Fruit fly (Drosophila melanogaster) whole organism, embryonic: ENCODE measurements around the gene CG15337.
A peak's percentile ranks its signal among the peaks of the same experiment; 100 is the strongest.

Source experiments
- BEAF-32 ChIP-seq: fragments of 200-800 bp; sonication (Bioruptor generic); optimal IDR thresholded peaks from 3 replicates; lab custom pipeline; 2017; ENCODE audit warnings: missing biosample characterization, missing genetic modification characterization, mild to moderate bottlenecking, moderate library complexity, missing genetic modification reagents
- CG10209 ChIP-seq: fragments of 200-800 bp; sonication (Bioruptor generic); optimal IDR thresholded peaks from 3 replicates; lab custom pipeline; 2017; ENCODE audit warnings: missing biosample characterization, mild to moderate bottlenecking, missing genetic modification characterization, missing genetic modification reagents
- CG10543 ChIP-seq: fragments of 200-800 bp; sonication (Bioruptor generic); optimal IDR thresholded peaks from 3 replicates; lab custom pipeline; 2017; ENCODE audit warnings: missing biosample characterization, mild to moderate bottlenecking, missing genetic modification characterization, moderate library complexity
- CG10979 ChIP-seq: fragments of 200-800 bp; sonication (Bioruptor generic); optimal IDR thresholded peaks from 2 replicates; lab custom pipeline; 2018; ENCODE audit warnings: missing biosample characterization, mild to moderate bottlenecking, missing genetic modification characterization, moderate library complexity
- CG11723 ChIP-seq: fragments of 200-800 bp; sonication (Bioruptor generic); optimal IDR thresholded peaks from 2 replicates; lab custom pipeline; 2017; ENCODE audit warnings: missing biosample characterization, mild to moderate bottlenecking, missing genetic modification characterization
- CG12071 ChIP-seq: fragments of 200-800 bp; sonication (Bioruptor generic); optimal IDR thresholded peaks from 3 replicates; lab custom pipeline; 2018; ENCODE audit warnings: missing biosample characterization, mild to moderate bottlenecking, missing genetic modification characterization
- CG13775 ChIP-seq: fragments of 200-800 bp; sonication (Bioruptor generic); optimal IDR thresholded peaks from 3 replicates; lab custom pipeline; 2017; ENCODE audit warnings: missing biosample characterization, mild to moderate bottlenecking, missing genetic modification characterization
- CG17359 ChIP-seq: fragments of 200-800 bp; sonication (Bioruptor generic); optimal IDR thresholded peaks from 3 replicates; lab custom pipeline; 2018; ENCODE audit warnings: missing biosample characterization, mild to moderate bottlenecking, missing genetic modification characterization, moderate library complexity
- CG17361 ChIP-seq: fragments of 200-800 bp; sonication (Bioruptor generic); IDR thresholded peaks from 3 replicates; pipeline ENCODE4 v1.3.6; 2022; ENCODE audit warnings: missing biosample characterization, missing genetic modification characterization
- CG17802 ChIP-seq: fragments of 200-800 bp; sonication (Bioruptor generic); optimal IDR thresholded peaks from 2 replicates; lab custom pipeline; 2018; ENCODE audit warnings: missing biosample characterization, mild to moderate bottlenecking, missing genetic modification characterization, moderate library complexity
- CG17829 ChIP-seq: fragments of 200-800 bp; optimal IDR thresholded peaks from 2 replicates; lab custom pipeline; 2019; ENCODE audit warnings: missing biosample characterization, mild to moderate bottlenecking, missing genetic modification characterization, moderate library complexity
- CG2116 ChIP-seq: fragments of 200-800 bp; sonication (Bioruptor generic); optimal IDR thresholded peaks from 3 replicates; lab custom pipeline; 2018; ENCODE audit warnings: missing biosample characterization, mild to moderate bottlenecking, missing genetic modification characterization
- CG3838 ChIP-seq: fragments of 200-800 bp; sonication (Bioruptor generic); optimal IDR thresholded peaks from 3 replicates; lab custom pipeline; 2016; ENCODE audit warnings: missing biosample characterization, missing genetic modification characterization
- CG6689 ChIP-seq: fragments of 200-800 bp; sonication (Bioruptor generic); IDR thresholded peaks from 2 replicates; pipeline ENCODE4 v1.3.6; 2022; ENCODE audit warnings: missing biosample characterization, missing genetic modification characterization
- CG6791 ChIP-seq: fragments of 200-800 bp; sonication (Bioruptor generic); IDR thresholded peaks from 3 replicates; pipeline ENCODE4 v1.3.6; 2022; ENCODE audit warnings: missing biosample characterization, missing genetic modification characterization; ENCODE audit not compliant: partially characterized antibody
- CG8924 ChIP-seq: fragments of 200-800 bp; optimal IDR thresholded peaks from 3 replicates; lab custom pipeline; 2019; ENCODE audit warnings: missing biosample characterization, mild to moderate bottlenecking, missing genetic modification characterization, moderate library complexity
- CG9797 ChIP-seq: fragments of 200-800 bp; sonication (Bioruptor generic); optimal IDR thresholded peaks from 3 replicates; lab custom pipeline; 2018; ENCODE audit warnings: missing biosample characterization, mild to moderate bottlenecking, missing genetic modification characterization
- CG9876 ChIP-seq: fragments of 200-800 bp; sonication (Bioruptor generic); optimal IDR thresholded peaks from 2 replicates; lab custom pipeline; 2016; ENCODE audit warnings: missing biosample characterization, missing genetic modification characterization
- Deaf1 ChIP-seq: fragments of 200-800 bp; optimal IDR thresholded peaks from 3 replicates; lab custom pipeline; 2019; ENCODE audit warnings: missing biosample characterization, mild to moderate bottlenecking, missing genetic modification characterization, moderate library complexity
- Ets97D ChIP-seq: fragments of 200-800 bp; sonication (Bioruptor generic); optimal IDR thresholded peaks from 3 replicates; lab custom pipeline; 2016; ENCODE audit warnings: missing biosample characterization, missing genetic modification characterization
- MESR4 ChIP-seq: fragments of 200-800 bp; sonication (Bioruptor generic); optimal IDR thresholded peaks from 2 replicates; lab custom pipeline; 2018; ENCODE audit warnings: missing biosample characterization, mild to moderate bottlenecking, missing genetic modification characterization, moderate library complexity
- Nf-YC ChIP-seq: fragments of 200-800 bp; optimal IDR thresholded peaks from 3 replicates; lab custom pipeline; 2019; ENCODE audit warnings: missing biosample characterization, mild to moderate bottlenecking, missing genetic modification characterization, moderate library complexity
- Side ChIP-seq: fragments of 200-800 bp; sonication (Bioruptor generic); optimal IDR thresholded peaks from 2 replicates; lab custom pipeline; 2016; ENCODE audit warnings: missing biosample characterization, missing genetic modification characterization
- Sry-δ ChIP-seq: fragments of 200-800 bp; sonication (Bioruptor generic); optimal IDR thresholded peaks from 2 replicates; lab custom pipeline; 2016; ENCODE audit warnings: missing biosample characterization, missing genetic modification characterization
- YL-1 ChIP-seq: fragments of 200-800 bp; sonication (Bioruptor generic); optimal IDR thresholded peaks from 3 replicates; lab custom pipeline; 2017; ENCODE audit warnings: missing biosample characterization, mild to moderate bottlenecking, missing genetic modification characterization
- amos ChIP-seq: fragments of 200-800 bp; sonication (Bioruptor generic); IDR thresholded peaks from 2 replicates; pipeline ENCODE4 v1.3.6; 2022; ENCODE audit warnings: missing biosample characterization, missing genetic modification characterization; ENCODE audit not compliant: partially characterized antibody
- bab2 ChIP-seq: fragments of 200-800 bp; sonication (Bioruptor generic); optimal IDR thresholded peaks from 2 replicates; lab custom pipeline; 2016; ENCODE audit warnings: missing biosample characterization, missing genetic modification characterization
- bigmax ChIP-seq: fragments of 200-800 bp; sonication (Bioruptor generic); optimal IDR thresholded peaks from 2 replicates; lab custom pipeline; 2018; ENCODE audit warnings: missing biosample characterization, mild to moderate bottlenecking, missing genetic modification characterization
- caup ChIP-seq: fragments of 200-800 bp; sonication (Bioruptor generic); optimal IDR thresholded peaks from 3 replicates; lab custom pipeline; 2017; ENCODE audit warnings: missing biosample characterization, mild to moderate bottlenecking, missing genetic modification characterization, moderate library complexity; ENCODE audit not compliant: severe bottlenecking
- chif ChIP-seq, 2 experiments: fragments of 200-800 bp; sonication (Bioruptor generic); optimal IDR thresholded peaks; 3 replicates each; lab custom pipeline; 2016; ENCODE audit warnings: missing biosample characterization in 2 of 2, missing genetic modification characterization in 2 of 2
- crp ChIP-seq, 2 experiments: fragments of 200-800 bp; sonication (Bioruptor generic); optimal IDR thresholded peaks; 2 replicates in 1 of 2; 3 replicates in 1 of 2; lab custom pipeline; 2017; ENCODE audit warnings: missing biosample characterization in 2 of 2, missing genetic modification characterization in 2 of 2, mild to moderate bottlenecking in 1 of 2, moderate library complexity in 1 of 2
- dati ChIP-seq: fragments of 200-800 bp; sonication (Bioruptor generic); IDR thresholded peaks from 2 replicates; pipeline ENCODE4 v1.3.6; 2022; ENCODE audit warnings: missing biosample characterization, missing genetic modification characterization
- esg ChIP-seq: fragments of 200-800 bp; sonication (Bioruptor generic); conservative IDR thresholded peaks from 2 replicates; pipeline ENCODE4 v1.3.6; 2022; ENCODE audit warnings: missing biosample characterization, missing genetic modification characterization
- jumu ChIP-seq: fragments of 200-800 bp; sonication (Bioruptor generic); optimal IDR thresholded peaks from 3 replicates; lab custom pipeline; 2016; ENCODE audit warnings: missing biosample characterization, missing genetic modification characterization
- klu ChIP-seq: fragments of 200-800 bp; sonication (Bioruptor generic); IDR thresholded peaks from 2 replicates; pipeline ENCODE4 v1.3.6; 2022; ENCODE audit warnings: missing biosample characterization, missing genetic modification characterization
- lov ChIP-seq, 2 experiments: fragments of 200-800 bp in 1 of 2; fragments of >200 bp in 1 of 2; sonication (Bioruptor generic) in 1 of 2; IDR thresholded peaks in 1 of 2; optimal IDR thresholded peaks in 1 of 2; 2 replicates in 1 of 2; 3 replicates in 1 of 2; pipeline versions ENCODE4 v1.3.6 to Lab custom; 2017 to 2022; ENCODE audit warnings: missing biosample characterization in 1 of 2, missing genetic modification characterization in 1 of 2
- nerfin-1 ChIP-seq: fragments of 200-800 bp; sonication (Bioruptor generic); optimal IDR thresholded peaks from 3 replicates; lab custom pipeline; 2019; ENCODE audit warnings: missing biosample characterization, mild to moderate bottlenecking, missing genetic modification characterization, moderate library complexity
- nerfin-2 ChIP-seq: fragments of 200-800 bp; sonication (Bioruptor generic); IDR thresholded peaks from 2 replicates; pipeline ENCODE4 v1.3.6; 2022; ENCODE audit warnings: missing biosample characterization, missing genetic modification characterization; ENCODE audit not compliant: partially characterized antibody
- nom ChIP-seq: fragments of 200-800 bp; sonication (Bioruptor generic); optimal IDR thresholded peaks from 2 replicates; lab custom pipeline; 2017; ENCODE audit warnings: missing biosample characterization, missing genetic modification characterization, mild to moderate bottlenecking, moderate library complexity, missing genetic modification reagents
- pb ChIP-seq: fragments of 200-800 bp; sonication (Bioruptor generic); optimal IDR thresholded peaks from 3 replicates; lab custom pipeline; 2016; ENCODE audit warnings: missing biosample characterization, missing genetic modification characterization
- phol ChIP-seq: fragments of 200-800 bp; sonication (Bioruptor generic); optimal IDR thresholded peaks from 3 replicates; lab custom pipeline; 2018; ENCODE audit warnings: missing biosample characterization, mild to moderate bottlenecking, missing genetic modification characterization, moderate library complexity
- row ChIP-seq: fragments of 200-800 bp; sonication (Bioruptor generic); IDR thresholded peaks from 3 replicates; pipeline ENCODE4 v1.3.6; 2022; ENCODE audit warnings: missing biosample characterization, missing genetic modification characterization
- slou ChIP-seq: fragments of 200-800 bp; sonication (Bioruptor generic); optimal IDR thresholded peaks from 3 replicates; lab custom pipeline; 2016; ENCODE audit warnings: missing biosample characterization, missing genetic modification characterization
- ssp ChIP-seq: fragments of 200-800 bp; sonication (Bioruptor generic); IDR thresholded peaks from 2 replicates; pipeline ENCODE4 v1.3.6; 2022; ENCODE audit warnings: missing biosample characterization, missing genetic modification characterization
- tap ChIP-seq: fragments of 200-800 bp; optimal IDR thresholded peaks from 3 replicates; lab custom pipeline; 2019; ENCODE audit warnings: missing biosample characterization, mild to moderate bottlenecking, missing genetic modification characterization, moderate library complexity
- tgo ChIP-seq: fragments of 200-800 bp; sonication (Bioruptor generic); IDR thresholded peaks from 3 replicates; pipeline ENCODE4 v1.3.6; 2022; ENCODE audit warnings: missing biosample characterization, missing genetic modification characterization
- tin ChIP-seq: fragments of 200-800 bp; sonication (Bioruptor generic); optimal IDR thresholded peaks from 3 replicates; lab custom pipeline; 2016; ENCODE audit warnings: missing biosample characterization, missing genetic modification characterization
- vvl ChIP-seq: fragments of 200-800 bp; sonication (Bioruptor generic); IDR thresholded peaks from 2 replicates; pipeline ENCODE4 v1.3.6; 2022; ENCODE audit warnings: missing biosample characterization, missing genetic modification characterization

The CG15337 gene

dm6 chrX:8129204-8129997, 30.5 kb upstream of the CG15337 start, which contains the start of gene CG2116 (continued):
- TF ChIP-seq phol (peak; percentile 30), CG2116 (GFP tag; lab: Kevin White, UChicago) (peak; percentile 93), CG12071 (GFP tag; lab: Kevin White, UChicago) (no peak), esg (GFP tag; lab: Robert Waterston, UW) (no peak), lov (optimal IDR thresholded peaks at IDR 0.05; lab: Kevin White, UChicago) (no peak), lov (GFP tag; IDR thresholded peaks at IDR 0.05; lab: Robert Waterston, UW) (no peak), caup (GFP tag; lab: Kevin White, UChicago) (no peak), CG10543 (GFP tag; lab: Kevin White, UChicago) (peak; percentile 9), CG10979 (tag; lab: Kevin White, UChicago) (no peak), CG17359 (no peak), slou (no peak), amos (peak; percentile 73), nom (no peak), tap (no peak), Deaf1 (tag; lab: Kevin White, UChicago) (no peak), jumu (GFP tag; lab: Kevin White, UChicago) (no peak), Nf-YC (tag; lab: Kevin White, UChicago) (peak; percentile 20), CG11723 (no peak), MESR4 (peak; percentile 84), nerfin-1 (tag; lab: Kevin White, UChicago) (no peak), CG3838 (GFP tag; lab: Kevin White, UChicago) (no peak), nerfin-2 (GFP tag; lab: Robert Waterston, UW) (0 out of 2 replicates have a peak, but pooled peaks have one; percentile 23), row (peak; percentile 48; the same call in 2 of the 3 replicates), tgo (no peak), BEAF-32 (GFP tag; lab: Kevin White, UChicago) (peak; percentile 85), CG17829 (peak; percentile 3), Side (no peak), ssp (GFP tag; lab: Robert Waterston, UW) (peak; percentile 57; the same call in 1 of the 2 replicates), pb (GFP tag; lab: Kevin White, UChicago) (no peak), CG17361 (GFP tag; lab: Robert Waterston, UW) (no peak), Ets97D (GFP tag; lab: Kevin White, UChicago) (peak; percentile 46), CG10209 (no peak), bab2 (GFP tag; lab: Kevin White, UChicago) (no peak), CG8924 (no peak), YL-1 (GFP tag; lab: Kevin White, UChicago) (peak; percentile 11), tin (GFP tag; lab: Kevin White, UChicago) (no peak), CG13775 (GFP tag; lab: Kevin White, UChicago) (no peak), dati (GFP tag; lab: Robert Waterston, UW) (no peak), klu (no peak), chif (GFP tag; optimal IDR thresholded peaks at IDR 0.05; lab: Kevin White, UChicago) (no peak), CG17802 (tag; lab: Kevin White, UChicago) (no peak), crp (GFP tag; optimal IDR thresholded peaks at IDR 0.05; lab: Kevin White, UChicago) (peak in 1 of 2 experiments; percentile 25), vvl (peak; percentile 72), CG6791 (GFP tag; lab: Robert Waterston, UW) (peak; percentile 64), bigmax (GFP tag; lab: Kevin White, UChicago) (no peak), CG6689 (GFP tag; lab: Robert Waterston, UW) (no peak), Sry-δ (peak; percentile 73), CG9876 (GFP tag; lab: Kevin White, UChicago) (no peak), CG9797 (GFP tag; lab: Kevin White, UChicago) (peak; percentile 78)
